Worm (Caenorhabditis elegans) whole organism, young adult: ENCODE data around the gene C48B4.3.

Experiments
- B0019.2 ChIP-seq: fragments of 200-800 bp; sonication (Bioruptor generic); conservative IDR thresholded peaks from 2 replicates; pipeline ENCODE4 v1.3.6; 2022; ENCODE audit warnings: missing genetic modification reagents, missing genetic modification characterization, missing compliant biosample characterization
- D2030.7 ChIP-seq: fragments of 200-800 bp; sonication (Bioruptor generic); IDR thresholded peaks from 2 replicates; pipeline ENCODE4 v1.3.6; 2022; ENCODE audit warnings: missing genetic modification reagents, missing genetic modification characterization, missing compliant biosample characterization
- F33H1.4 ChIP-seq: fragments of 200-800 bp; sonication (Bioruptor generic); IDR thresholded peaks from 2 replicates; pipeline ENCODE4 v1.3.6; 2022; ENCODE audit warnings: missing genetic modification reagents, missing genetic modification characterization, missing compliant biosample characterization
- F39B2.1 ChIP-seq: fragments of 200-800 bp; sonication (Bioruptor generic); IDR thresholded peaks from 2 replicates; pipeline ENCODE4 v1.3.6; 2022; ENCODE audit warnings: missing genetic modification reagents, missing genetic modification characterization, missing compliant biosample characterization
- Y56A3A.18 ChIP-seq: fragments of 200-800 bp; sonication (Bioruptor generic); IDR thresholded peaks from 2 replicates; pipeline ENCODE4 v1.3.6; 2022; ENCODE audit warnings: missing genetic modification reagents, missing genetic modification characterization, missing compliant biosample characterization
- Y67H2A.10 ChIP-seq: fragments of 200-800 bp; sonication (Bioruptor generic); conservative IDR thresholded peaks from 2 replicates; pipeline ENCODE4 v1.3.6; 2022; ENCODE audit warnings: missing genetic modification reagents, missing genetic modification characterization, missing compliant biosample characterization
- Y95B8A.8 ChIP-seq: fragments of 200-800 bp; sonication (Bioruptor generic); IDR thresholded peaks from 2 replicates; pipeline ENCODE4 v1.3.6; 2022; ENCODE audit warnings: missing genetic modification reagents, missing genetic modification characterization, missing compliant biosample characterization
- ama-1 ChIP-seq, 3 experiments: fragments of 150-350 bp in 1 of 3; sonication (generic microtip) in 2 of 3; optimal IDR thresholded peaks; 2 replicates each; lab custom pipeline; 2014 to 2018; ENCODE audit warnings: missing biosample characterization in 2 of 3, missing genetic modification characterization in 2 of 3, missing genetic modification reagents in 2 of 3
- aptf-3 ChIP-seq: fragments of 200-800 bp; sonication (Bioruptor generic); IDR thresholded peaks from 2 replicates; pipeline ENCODE4 v1.3.6; 2022; ENCODE audit warnings: missing genetic modification characterization, missing compliant biosample characterization
- attf-5 ChIP-seq: fragments of 200-800 bp; sonication (Bioruptor generic); optimal IDR thresholded peaks from 2 replicates; lab custom pipeline; 2018; ENCODE audit warnings: mild to moderate bottlenecking, missing genetic modification characterization, missing compliant biosample characterization
- ccch-3 ChIP-seq: fragments of 200-800 bp; sonication (Bioruptor generic); optimal IDR thresholded peaks from 2 replicates; lab custom pipeline; 2018; ENCODE audit warnings: mild to moderate bottlenecking, missing genetic modification characterization, missing compliant biosample characterization
- cebp-1 ChIP-seq, 2 experiments: fragments of 200-800 bp in 1 of 2; sonication (Bioruptor generic) in 1 of 2; sonication (generic microtip) in 1 of 2; IDR thresholded peaks in 1 of 2; optimal IDR thresholded peaks in 1 of 2; 2 replicates each; pipeline versions ENCODE4 v1.3.6 to Lab custom; 2017 to 2022; ENCODE audit warnings: missing compliant biosample characterization in 2 of 2, missing genetic modification characterization in 2 of 2, mild to moderate bottlenecking in 1 of 2, missing genetic modification reagents in 1 of 2, moderate library complexity in 1 of 2
- ceh-79 ChIP-seq: sonication (generic microtip); optimal IDR thresholded peaks from 2 replicates; lab custom pipeline; 2017; ENCODE audit warnings: mild to moderate bottlenecking, missing genetic modification characterization, missing compliant biosample characterization
- chd-7 ChIP-seq: sonication (generic microtip); optimal IDR thresholded peaks from 2 replicates; lab custom pipeline; 2016; ENCODE audit warnings: mild to moderate bottlenecking, missing genetic modification characterization, moderate library complexity, missing compliant biosample characterization
- dox-1 ChIP-seq: fragments of 200-800 bp; sonication (Bioruptor generic); IDR thresholded peaks from 2 replicates; pipeline ENCODE4 v1.3.6; 2022; ENCODE audit warnings: missing genetic modification reagents, missing genetic modification characterization, missing compliant biosample characterization
- dpl-1 ChIP-seq: fragments of 150-350 bp; optimal IDR thresholded peaks from 2 replicates; lab custom pipeline; 2014; ENCODE audit warnings: missing biosample characterization, missing genetic modification reagents, missing genetic modification characterization
- efl-1 ChIP-seq: fragments of 150-350 bp; optimal IDR thresholded peaks from 2 replicates; lab custom pipeline; 2014; ENCODE audit warnings: missing biosample characterization, missing genetic modification reagents, missing genetic modification characterization
- egl-18 ChIP-seq: fragments of 200-800 bp; sonication (Bioruptor generic); IDR thresholded peaks from 2 replicates; pipeline ENCODE4 v1.3.6; 2022; ENCODE audit warnings: missing genetic modification reagents, missing genetic modification characterization, missing compliant biosample characterization
- egrh-3 ChIP-seq: fragments of 200-800 bp; sonication (Bioruptor generic); IDR thresholded peaks from 2 replicates; pipeline ENCODE4 v1.3.6; 2022; ENCODE audit warnings: missing genetic modification reagents, missing genetic modification characterization, missing compliant biosample characterization
- fkh-3 ChIP-seq: sonication (generic microtip); optimal IDR thresholded peaks from 2 replicates; lab custom pipeline; 2016; ENCODE audit warnings: mild to moderate bottlenecking, missing genetic modification characterization, missing compliant biosample characterization
- him-1 ChIP-seq: sonication (generic microtip); optimal IDR thresholded peaks from 2 replicates; lab custom pipeline; 2016; ENCODE audit warnings: missing genotype, missing genetic modification reagents, missing genetic modification characterization, missing compliant biosample characterization
- hlh-12 ChIP-seq: sonication (generic microtip); optimal IDR thresholded peaks from 2 replicates; lab custom pipeline; 2016; ENCODE audit warnings: missing genetic modification characterization, missing compliant biosample characterization
- lag-1 ChIP-seq: fragments of 200-800 bp; sonication (Bioruptor generic); IDR thresholded peaks from 2 replicates; pipeline ENCODE4 v1.3.6; 2022; ENCODE audit warnings: missing genetic modification reagents, missing genetic modification characterization, missing compliant biosample characterization
- let-607 ChIP-seq, 2 experiments: fragments of 200-800 bp in 1 of 2; sonication (Bioruptor generic) in 1 of 2; sonication (generic microtip) in 1 of 2; optimal IDR thresholded peaks; 2 replicates each; lab custom pipeline; 2016 to 2018; ENCODE audit warnings: mild to moderate bottlenecking in 2 of 2, missing compliant biosample characterization in 2 of 2, missing genetic modification characterization in 2 of 2, moderate library complexity in 2 of 2, missing genotype in 1 of 2
- lin-35 ChIP-seq, 3 experiments: fragments of 150-350 bp in 2 of 3; sonication (generic microtip) in 1 of 3; optimal IDR thresholded peaks; 2 replicates each; lab custom pipeline; 2014 to 2018; ENCODE audit warnings: missing biosample characterization in 3 of 3, missing genetic modification characterization in 3 of 3, missing genetic modification reagents in 3 of 3
- lin-54 ChIP-seq: fragments of 200-800 bp; sonication (Bioruptor generic); optimal IDR thresholded peaks from 2 replicates; lab custom pipeline; 2018; ENCODE audit warnings: mild to moderate bottlenecking, missing genetic modification characterization, missing compliant biosample characterization
- lir-1 ChIP-seq: fragments of 200-800 bp; sonication (Bioruptor generic); conservative IDR thresholded peaks from 2 replicates; pipeline ENCODE4 v1.3.6; 2022; ENCODE audit warnings: missing genetic modification reagents, missing genetic modification characterization, missing compliant biosample characterization
- lsy-27 ChIP-seq: sonication (generic microtip); optimal IDR thresholded peaks from 2 replicates; lab custom pipeline; 2017; ENCODE audit warnings: missing genetic modification characterization, mild to moderate bottlenecking, missing compliant biosample characterization, antibody characterized with exemption, missing genotype, borderline replicate concordance; ENCODE audit not compliant: insufficient read depth
- madf-10 ChIP-seq: sonication (generic microtip); optimal IDR thresholded peaks from 2 replicates; lab custom pipeline; 2016; ENCODE audit warnings: mild to moderate bottlenecking, missing genetic modification characterization, missing compliant biosample characterization
- madf-6 ChIP-seq: fragments of 200-800 bp; sonication (Bioruptor generic); IDR thresholded peaks from 2 replicates; pipeline ENCODE4 v1.3.6; 2022; ENCODE audit warnings: missing genetic modification reagents, missing genetic modification characterization, missing compliant biosample characterization
- mcd-1 ChIP-seq: fragments of 200-800 bp; sonication (Bioruptor generic); IDR thresholded peaks from 2 replicates; pipeline ENCODE4 v1.3.6; 2022; ENCODE audit warnings: missing genetic modification reagents, missing genetic modification characterization, missing compliant biosample characterization
- mes-4 ChIP-seq: sonication (generic microtip); optimal IDR thresholded peaks from 2 replicates; lab custom pipeline; 2016; ENCODE audit warnings: missing genotype, missing genetic modification characterization, missing compliant biosample characterization
- nfya-2 ChIP-seq: fragments of 200-800 bp; sonication (Bioruptor generic); IDR thresholded peaks from 2 replicates; pipeline ENCODE4 v1.3.6; 2022; ENCODE audit warnings: missing genetic modification reagents, missing genetic modification characterization, missing compliant biosample characterization
- nfyb-1 ChIP-seq: fragments of 200-800 bp; sonication (Bioruptor generic); IDR thresholded peaks from 2 replicates; pipeline ENCODE4 v1.3.6; 2022; ENCODE audit warnings: missing genetic modification reagents, missing genetic modification characterization, missing compliant biosample characterization
- pbrm-1 ChIP-seq: fragments of 200-800 bp; sonication (Bioruptor generic); IDR thresholded peaks from 2 replicates; pipeline ENCODE4 v1.3.6; 2022; ENCODE audit warnings: missing genetic modification reagents, missing genetic modification characterization, missing compliant biosample characterization
- sea-2 ChIP-seq: fragments of 200-800 bp; sonication (Bioruptor generic); IDR thresholded peaks from 2 replicates; pipeline ENCODE4 v1.3.6; 2022; ENCODE audit warnings: missing genetic modification characterization, missing compliant biosample characterization
- zfh-2 ChIP-seq: fragments of 200-800 bp; sonication (Bioruptor generic); conservative IDR thresholded peaks from 2 replicates; pipeline ENCODE4 v1.3.6; 2022; ENCODE audit warnings: missing genetic modification reagents, missing genetic modification characterization, missing compliant biosample characterization
- zim-3 ChIP-seq: sonication (generic microtip); optimal IDR thresholded peaks from 2 replicates; lab custom pipeline; 2017; ENCODE audit warnings: mild to moderate bottlenecking, missing genetic modification characterization, moderate library complexity, missing compliant biosample characterization

Gene C48B4.3

ce11 chrIII:9580039-9580891 is 1.9 kb downstream of the C48B4.3 start, which contains the start of gene ced-7:
Gene ced-7 (minus strand): TSS chrIII:9580089.
- TF ChIP-seq lag-1 (GFP tag; lab: Robert Waterston, UW) = no peak
- TF ChIP-seq ccch-3 (GFP tag; lab: Kevin White, UChicago) = no peak
- no peak for TF ChIP-seq zfh-2 (GFP tag; lab: Robert Waterston, UW)
- no peak for TF ChIP-seq cebp-1 (GFP tag; IDR thresholded peaks at IDR 0.05; lab: Robert Waterston, UW)
- TF ChIP-seq cebp-1 (tag; optimal IDR thresholded peaks at IDR 0.05; lab: Kevin White, UChicago) = peak; percentile 82
- TF ChIP-seq dpl-1 (GFP tag; lab: Kevin White, UChicago) = no peak
- TF ChIP-seq hlh-12 (tag; lab: Kevin White, UChicago) = no peak
- no peak for TF ChIP-seq madf-6 (GFP tag; lab: Robert Waterston, UW)
- no peak for TF ChIP-seq lin-35 (GFP tag; optimal IDR thresholded peaks at IDR 0.05; lab: Kevin White, UChicago)
- TF ChIP-seq egl-18 (GFP tag; lab: Robert Waterston, UW) = no peak
- no peak for TF ChIP-seq sea-2 (GFP tag; lab: Robert Waterston, UW)
- TF ChIP-seq attf-5 = peak; percentile 18
- TF ChIP-seq D2030.7 (GFP tag; lab: Robert Waterston, UW) = no peak
- TF ChIP-seq chd-7 (tag; lab: Kevin White, UChicago) = no peak
- no peak for TF ChIP-seq let-607 (tag; optimal IDR thresholded peaks at IDR 0.05; lab: Kevin White, UChicago)

DNA sequence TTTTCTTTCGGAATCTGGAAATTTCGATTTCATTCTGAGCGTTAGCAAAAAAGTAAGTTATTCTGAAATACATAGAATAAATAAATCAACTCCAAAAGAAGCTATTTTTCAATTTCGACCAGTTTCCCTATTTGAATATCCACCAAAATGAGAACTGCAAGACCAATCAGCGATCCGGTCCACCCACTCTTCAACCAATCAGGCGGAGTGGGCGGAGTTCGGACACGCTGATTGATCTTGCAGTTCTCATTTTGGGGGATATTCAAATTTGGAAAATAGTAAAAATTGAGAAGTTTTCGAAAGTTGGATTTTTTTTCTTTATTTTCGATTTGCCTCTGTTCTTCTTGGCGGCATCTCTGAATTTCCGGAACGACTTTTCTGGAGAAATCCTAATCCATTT is 11.3 kb downstream of the C48B4.3 start:
- TF ChIP-seq let-607 (tag; optimal IDR thresholded peaks at IDR 0.05; lab: Kevin White, UChicago) = peak; percentile 73 to 95
- TF ChIP-seq lin-35 (GFP tag; optimal IDR thresholded peaks at IDR 0.05; lab: Kevin White, UChicago) = peak in 1 of 3 experiments; percentile 26
- no peak for TF ChIP-seq Y95B8A.8
- TF ChIP-seq mcd-1 (GFP tag; lab: Robert Waterston, UW) = 0 out of 2 replicates have a peak, but pooled peaks have one; percentile 12
- TF ChIP-seq pbrm-1 (GFP tag; lab: Robert Waterston, UW) = no peak
- no peak for TF ChIP-seq zim-3 (tag; lab: Kevin White, UChicago)
- TF ChIP-seq Y67H2A.10 (GFP tag; lab: Robert Waterston, UW) = no peak
- no peak for TF ChIP-seq lsy-27
- no peak for TF ChIP-seq egrh-3 (GFP tag; lab: Robert Waterston, UW)
- TF ChIP-seq mes-4 = no peak
- TF ChIP-seq aptf-3 (GFP tag; lab: Robert Waterston, UW) = no peak
- no peak for TF ChIP-seq fkh-3 (tag; lab: Kevin White, UChicago)
- TF ChIP-seq ceh-79 (tag; lab: Kevin White, UChicago) = no peak
- peak; percentile 50 for TF ChIP-seq efl-1 (GFP tag; lab: Kevin White, UChicago)
- TF ChIP-seq F39B2.1 (GFP tag; lab: Robert Waterston, UW) = no peak
- no peak for TF ChIP-seq him-1 (tag; lab: Kevin White, UChicago)
- no peak for TF ChIP-seq ama-1 (optimal IDR thresholded peaks at IDR 0.05; lab: Kevin White, UChicago)
- no peak for TF ChIP-seq ama-1 (GFP tag; optimal IDR thresholded peaks at IDR 0.05; lab: Kevin White, UChicago)
- peak; percentile 99 for TF ChIP-seq nfyb-1 (GFP tag; lab: Robert Waterston, UW)
- no peak for TF ChIP-seq B0019.2 (GFP tag; lab: Robert Waterston, UW)
- TF ChIP-seq F33H1.4 (GFP tag; lab: Robert Waterston, UW) = no peak
- TF ChIP-seq D2030.7 (GFP tag; lab: Robert Waterston, UW) = no peak
- TF ChIP-seq lin-54 = peak; percentile 28
- no peak for TF ChIP-seq madf-10 (tag; lab: Kevin White, UChicago)
- no peak for TF ChIP-seq dox-1 (GFP tag; lab: Robert Waterston, UW)
- no peak for TF ChIP-seq lir-1 (GFP tag; lab: Robert Waterston, UW)
- no peak for TF ChIP-seq Y56A3A.18 (GFP tag; lab: Robert Waterston, UW)
- peak; percentile 98 for TF ChIP-seq nfya-2
